Worm (Caenorhabditis elegans): ENCODE results near the gene srh-23.

DNA sequence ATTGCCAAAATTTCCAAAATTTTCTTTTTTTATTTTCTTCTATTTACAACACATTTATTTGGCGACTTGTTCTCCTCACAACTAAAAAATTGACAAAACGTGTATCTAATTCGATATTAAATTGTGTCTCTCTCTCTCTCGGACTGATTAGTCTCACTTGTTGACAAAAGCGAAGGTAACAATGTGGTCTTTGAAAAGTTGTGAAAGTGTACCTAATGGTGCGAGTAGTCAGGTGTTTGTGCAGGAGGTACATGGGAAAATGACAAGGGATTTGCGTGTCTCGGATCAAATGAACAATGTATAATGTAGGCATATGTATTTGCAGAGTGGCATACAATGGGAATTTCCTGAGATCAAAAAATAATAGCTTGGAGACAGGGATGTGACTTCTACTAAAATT is 48.6 kb downstream of the srh-23 start:
- TF ChIP-seq eor-1 (tag; optimal IDR thresholded peaks at IDR 0.05) = no peak
- no peak for TF ChIP-seq nhr-12 (tag; optimal IDR thresholded peaks at IDR 0.05)
- TF ChIP-seq nhr-43 (tag; optimal IDR thresholded peaks at IDR 0.05; ENCODE audit: poor library complexity, severe bottlenecking) = no peak
- no peak for TF ChIP-seq mdl-1 (tag; optimal IDR thresholded peaks at IDR 0.05)
- TF ChIP-seq ceh-28 (tag; optimal IDR thresholded peaks at IDR 0.05) = no peak
- no peak for TF ChIP-seq aly-2 (tag; optimal IDR thresholded peaks at IDR 0.05)
- TF ChIP-seq zag-1 (tag; optimal IDR thresholded peaks at IDR 0.05) = no peak
- TF ChIP-seq nhr-25 (tag; optimal IDR thresholded peaks at IDR 0.05) = no peak
- TF ChIP-seq ama-1 (optimal IDR thresholded peaks at IDR 0.05) = no peak
- no peak for TF ChIP-seq nhr-11 (tag; optimal IDR thresholded peaks at IDR 0.05)
- peak; percentile 14 for TF ChIP-seq pqm-1 (tag; optimal IDR thresholded peaks at IDR 0.05)
- TF ChIP-seq daf-12 (tag; optimal IDR thresholded peaks at IDR 0.05) = no peak
- no peak for TF ChIP-seq elt-2 (tag; optimal IDR thresholded peaks at IDR 0.05)
- TF ChIP-seq snpc-4 (tag; optimal IDR thresholded peaks at IDR 0.05) = no peak
